Fruit fly (Drosophila melanogaster): Measurements from ENCODE around the gene CG15578.

- no peak for TF ChIP-seq CG3032 (tag; optimal IDR thresholded peaks at IDR 0.05)
- TF ChIP-seq CG7368 (GFP tag; optimal IDR thresholded peaks at IDR 0.05), result no peak
- no peak for TF ChIP-seq fd85E (GFP tag; optimal IDR thresholded peaks at IDR 0.05)
- no peak for TF ChIP-seq CG6854 (GFP tag; optimal IDR thresholded peaks at IDR 0.05)
- no peak for TF ChIP-seq Hr39 (GFP tag; optimal IDR thresholded peaks at IDR 0.05)
- TF ChIP-seq svp (GFP tag), result no peak
Measured at dm6 chrX:4240146-4240545, 37.6 kb downstream of the CG15578 start.
